Fruit fly (Drosophila melanogaster) whole organism, pupa: ENCODE measurements around the gene scrib.

Experiments used
- CG14655 ChIP-seq: fragments of 200-800 bp; sonication (Bioruptor generic); optimal IDR thresholded peaks from 3 replicates; lab custom pipeline; 2017; ENCODE audit warnings: mild to moderate bottlenecking, missing biosample characterization, missing genetic modification reagents, missing genetic modification characterization
- CG15710 ChIP-seq: fragments of 200-800 bp; sonication (Bioruptor generic); optimal IDR thresholded peaks from 2 replicates; lab custom pipeline; 2018; ENCODE audit warnings: missing biosample characterization, mild to moderate bottlenecking, missing genetic modification characterization, moderate library complexity
- CG17806 ChIP-seq: fragments of 200-800 bp; sonication (Bioruptor generic); optimal IDR thresholded peaks from 2 replicates; lab custom pipeline; 2018; ENCODE audit warnings: missing biosample characterization, mild to moderate bottlenecking, missing genetic modification characterization, moderate library complexity
- CG32121 ChIP-seq: fragments of 200-800 bp; sonication (Bioruptor generic); IDR thresholded peaks from 2 replicates; pipeline ENCODE4 v1.3.6; 2022; ENCODE audit warnings: missing biosample characterization, missing genetic modification characterization
- CG34367 ChIP-seq: fragments of 200-800 bp; sonication (Bioruptor generic); optimal IDR thresholded peaks from 2 replicates; lab custom pipeline; 2018; ENCODE audit warnings: missing biosample characterization, mild to moderate bottlenecking, missing genetic modification characterization
- CG4496 ChIP-seq: fragments of 200-800 bp; sonication (Bioruptor generic); IDR thresholded peaks from 3 replicates; pipeline ENCODE4 v1.3.6; 2022; ENCODE audit warnings: missing biosample characterization, missing genetic modification characterization
- CG8301 ChIP-seq: fragments of 200-800 bp; sonication (Bioruptor generic); optimal IDR thresholded peaks from 2 replicates; lab custom pipeline; 2018; ENCODE audit warnings: missing biosample characterization, mild to moderate bottlenecking, missing genetic modification characterization
- CG9948 ChIP-seq: fragments of 200-800 bp; sonication (Bioruptor generic); optimal IDR thresholded peaks from 2 replicates; lab custom pipeline; 2018; ENCODE audit warnings: missing biosample characterization, mild to moderate bottlenecking, missing genetic modification characterization, moderate library complexity
- D1 ChIP-seq: fragments of 200-800 bp; sonication (Bioruptor generic); optimal IDR thresholded peaks from 2 replicates; lab custom pipeline; 2018; ENCODE audit warnings: missing biosample characterization, mild to moderate bottlenecking, missing genetic modification characterization, moderate library complexity
- EcR ChIP-seq: fragments of 200-800 bp; sonication (Bioruptor generic); optimal IDR thresholded peaks from 3 replicates; lab custom pipeline; 2019; ENCODE audit warnings: missing biosample characterization, missing genetic modification characterization, mild to moderate bottlenecking, moderate library complexity, missing genetic modification reagents
- Pif1A ChIP-seq: fragments of 200-800 bp; sonication (Bioruptor generic); optimal IDR thresholded peaks from 3 replicates; lab custom pipeline; 2016; ENCODE audit warnings: missing biosample characterization, missing genetic modification characterization
- Pif1B ChIP-seq: fragments of 200-800 bp; sonication (Bioruptor generic); optimal IDR thresholded peaks from 3 replicates; lab custom pipeline; 2016; ENCODE audit warnings: missing biosample characterization, missing genetic modification characterization
- fd96Ca ChIP-seq: fragments of 200-800 bp; sonication (Bioruptor generic); IDR thresholded peaks from 3 replicates; pipeline ENCODE4 v1.3.6; 2022; ENCODE audit warnings: missing biosample characterization, missing genetic modification characterization
- gl ChIP-seq: fragments of 200-800 bp; sonication (Bioruptor generic); optimal IDR thresholded peaks from 2 replicates; lab custom pipeline; 2018; ENCODE audit warnings: missing biosample characterization, mild to moderate bottlenecking, missing genetic modification characterization

- TF ChIP-seq CG8301 (tag; lab: Kevin White, UChicago) (peak; percentile 24), D1 (tag; lab: Kevin White, UChicago) (no peak), Pif1A (GFP tag; lab: Kevin White, UChicago) (no peak), CG32121 (no peak), CG4496 (peak; percentile 32; the same call in 1 of the 3 replicates), fd96Ca (GFP tag; lab: Robert Waterston, UW) (no peak), CG17806 (tag; lab: Kevin White, UChicago) (peak; percentile 40), CG14655 (GFP tag; lab: Kevin White, UChicago) (peak; percentile 55), Pif1B (no peak), CG9948 (peak; percentile 48), EcR (GFP tag; lab: Kevin White, UChicago) (no peak), CG15710 (tag; lab: Kevin White, UChicago) (peak; percentile 44), CG34367 (tag; lab: Kevin White, UChicago) (peak; percentile 55), gl (tag; lab: Kevin White, UChicago) (no peak)
These were observed 34.1 kb upstream of the scrib start for dm6 chr3R:26502072-26502471.
